Worm (Caenorhabditis elegans) whole organism, late embryonic: ENCODE data around the gene srw-9.

Source experiments
- ahr-1 ChIP-seq: sonication (generic microtip); optimal IDR thresholded peaks from 2 replicates; lab custom pipeline; 2016; ENCODE audit warnings: missing genetic modification characterization, missing compliant biosample characterization
- ceh-18 ChIP-seq: sonication (generic microtip); optimal IDR thresholded peaks from 2 replicates; lab custom pipeline; 2016; ENCODE audit warnings: missing genetic modification characterization, missing compliant biosample characterization
- ceh-48 ChIP-seq: sonication (generic microtip); optimal IDR thresholded peaks from 2 replicates; lab custom pipeline; 2016; ENCODE audit warnings: missing genetic modification characterization, inconsistent platforms, missing compliant biosample characterization
- gmeb-2 ChIP-seq: sonication (generic microtip); optimal IDR thresholded peaks from 2 replicates; lab custom pipeline; 2016; ENCODE audit warnings: missing genetic modification characterization, inconsistent platforms, missing compliant biosample characterization
- nhr-11 ChIP-seq: fragments of 150-350 bp; optimal IDR thresholded peaks from 2 replicates; lab custom pipeline; 2014; ENCODE audit warnings: missing biosample characterization, missing genetic modification characterization
- pha-2 ChIP-seq: sonication (generic microtip); optimal IDR thresholded peaks from 2 replicates; lab custom pipeline; 2017; ENCODE audit warnings: mild to moderate bottlenecking, missing genetic modification characterization, missing compliant biosample characterization
- tbx-7 ChIP-seq: sonication (generic microtip); optimal IDR thresholded peaks from 2 replicates; lab custom pipeline; 2016; ENCODE audit warnings: missing genotype, missing genetic modification characterization, missing compliant biosample characterization

DNA sequence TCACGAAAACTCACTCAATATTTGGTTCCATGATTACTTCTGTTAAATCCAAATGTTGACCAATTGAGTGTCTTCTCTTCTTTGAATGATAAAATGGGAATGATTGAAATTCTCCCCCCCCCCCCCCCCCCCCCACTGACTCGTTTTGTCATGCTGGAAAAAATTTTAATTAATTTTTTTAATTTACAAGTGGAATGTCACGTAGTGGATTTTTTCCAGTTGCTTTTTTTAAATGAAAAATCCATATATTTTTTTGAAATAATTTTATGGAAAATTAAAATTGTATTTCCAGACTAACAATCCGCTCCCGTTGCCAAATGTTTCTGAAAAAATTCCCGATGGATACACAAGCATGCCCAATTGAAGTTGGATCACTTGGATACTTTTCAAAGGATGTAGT lies 32.0 kb downstream of the srw-9 start, which contains the start of gene BE10.1:
- no peak for TF ChIP-seq gmeb-2 (tag; lab: Kevin White, UChicago)
- no peak for TF ChIP-seq pha-2 (tag; lab: Kevin White, UChicago)
- no peak for TF ChIP-seq ahr-1 (tag; lab: Kevin White, UChicago)
- no peak for TF ChIP-seq ceh-18
- TF ChIP-seq nhr-11, result no peak
- no peak for TF ChIP-seq tbx-7
- no peak for TF ChIP-seq ceh-48 (tag; lab: Kevin White, UChicago)
